Worm (Caenorhabditis elegans) whole organism, L4/young adult: ENCODE results near the gene F19C6.3.

ENCODE experiments used
- W03F9.2 ChIP-seq: fragments of 150-350 bp; optimal IDR thresholded peaks from 2 replicates; lab custom pipeline; 2014; ENCODE audit warnings: missing biosample characterization, missing genetic modification characterization
- dao-5 ChIP-seq: sonication (generic microtip); optimal IDR thresholded peaks from 2 replicates; lab custom pipeline; 2016; ENCODE audit warnings: missing genotype, missing genetic modification characterization, moderate library complexity, missing compliant biosample characterization
- him-1 ChIP-seq: sonication (generic microtip); optimal IDR thresholded peaks from 2 replicates; lab custom pipeline; 2016; ENCODE audit warnings: missing genotype, missing genetic modification reagents, missing genetic modification characterization, missing compliant biosample characterization

DNA sequence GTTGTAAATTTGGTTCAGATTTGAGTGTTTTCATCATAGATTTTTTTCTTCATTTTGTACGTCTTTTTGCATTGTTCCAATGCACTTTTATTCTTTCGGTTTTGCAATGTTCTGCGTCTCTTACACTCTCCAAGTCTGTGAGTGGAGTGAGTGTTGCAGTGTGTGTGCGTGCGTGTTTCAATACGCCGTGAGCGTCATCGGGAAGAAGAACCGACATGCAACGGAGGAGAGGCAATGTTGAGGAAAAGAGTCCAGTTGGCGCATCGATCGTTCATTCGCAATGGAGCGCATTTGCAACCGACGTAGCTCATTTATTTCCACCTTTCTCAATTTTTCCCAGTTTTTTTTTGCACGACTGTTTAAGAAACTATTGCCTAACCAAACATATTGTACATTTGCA, 50.0 kb downstream of the F19C6.3 start, which contains the start of gene ZC506.1:
- TF ChIP-seq him-1 (tag; lab: Kevin White, UChicago): peak; percentile 90
- TF ChIP-seq dao-5 (tag; lab: Kevin White, UChicago): peak; percentile 31
- peak; percentile 91 for TF ChIP-seq W03F9.2 (tag; lab: Kevin White, UChicago)
